Worm (Caenorhabditis elegans) whole organism, L1 larva: ENCODE data around the gene otpl-7.

Experiments
- C04F5.9 ChIP-seq: sonication (generic microtip); optimal IDR thresholded peaks from 2 replicates; lab custom pipeline; 2016; ENCODE audit warnings: missing genetic modification characterization, missing compliant biosample characterization
- C16A3.4 ChIP-seq: fragments of 150-350 bp; optimal IDR thresholded peaks from 2 replicates; lab custom pipeline; 2014; ENCODE audit warnings: missing biosample characterization, missing genetic modification characterization
- C34B4.2 ChIP-seq: sonication (generic microtip); optimal IDR thresholded peaks from 2 replicates; lab custom pipeline; 2017; ENCODE audit warnings: mild to moderate bottlenecking, missing genetic modification characterization, missing compliant biosample characterization
- F16B12.6 ChIP-seq: fragments of 150-350 bp; optimal IDR thresholded peaks from 2 replicates; lab custom pipeline; 2014; ENCODE audit warnings: missing biosample characterization, missing genetic modification characterization
- Y116A8C.19 ChIP-seq: sonication (generic microtip); optimal IDR thresholded peaks from 2 replicates; lab custom pipeline; 2016; ENCODE audit warnings: missing compliant biosample characterization, missing genetic modification characterization, borderline replicate concordance
- aly-2 ChIP-seq: fragments of 150-350 bp; optimal IDR thresholded peaks from 2 replicates; lab custom pipeline; 2014; ENCODE audit warnings: missing biosample characterization, missing genetic modification characterization
- blmp-1 ChIP-seq: fragments of 150-350 bp; optimal IDR thresholded peaks from 2 replicates; lab custom pipeline; 2014; ENCODE audit warnings: missing biosample characterization, missing genetic modification characterization
- ceh-8 ChIP-seq: fragments of 200-800 bp; sonication (Bioruptor generic); optimal IDR thresholded peaks from 2 replicates; lab custom pipeline; 2018; ENCODE audit warnings: mild to moderate bottlenecking, missing genetic modification characterization, moderate library complexity, missing compliant biosample characterization
- ceh-88 ChIP-seq: fragments of 200-800 bp; sonication (Bioruptor generic); IDR thresholded peaks from 2 replicates; pipeline ENCODE4 v1.3.6; 2022; ENCODE audit warnings: missing genetic modification characterization, missing compliant biosample characterization
- ceh-90 ChIP-seq: sonication (generic microtip); optimal IDR thresholded peaks from 2 replicates; lab custom pipeline; 2016; ENCODE audit warnings: missing genetic modification characterization, missing compliant biosample characterization
- ces-1 ChIP-seq: fragments of 150-350 bp; optimal IDR thresholded peaks from 2 replicates; lab custom pipeline; 2014; ENCODE audit warnings: missing biosample characterization, missing genetic modification reagents, missing genetic modification characterization
- dpl-1 ChIP-seq, 3 experiments: fragments of 150-350 bp in 2 of 3; sonication (generic microtip) in 1 of 3; optimal IDR thresholded peaks; 2 replicates each; lab custom pipeline; 2014 to 2017; ENCODE audit warnings: missing biosample characterization in 3 of 3, missing genetic modification characterization in 3 of 3, missing genetic modification reagents in 3 of 3
- dsc-1 ChIP-seq: sonication (generic microtip); optimal IDR thresholded peaks from 2 replicates; lab custom pipeline; 2016; ENCODE audit warnings: mild to moderate bottlenecking, missing genetic modification characterization, missing compliant biosample characterization
- efl-1 ChIP-seq, 4 experiments: fragments of 150-350 bp; optimal IDR thresholded peaks in 3 of 4; peaks in 1 of 4; 1 replicate in 1 of 4; 2 replicates in 3 of 4; lab custom pipeline; 2014; ENCODE audit warnings: missing biosample characterization in 2 of 4, missing genetic modification characterization in 2 of 4, missing genetic modification reagents in 2 of 4
- egl-13 ChIP-seq: sonication (generic microtip); optimal IDR thresholded peaks from 2 replicates; lab custom pipeline; 2016; ENCODE audit warnings: missing genotype, missing genetic modification reagents, missing genetic modification characterization, missing compliant biosample characterization
- egl-27 ChIP-seq, 2 experiments: fragments of 150-350 bp in 1 of 2; sonication (generic microtip); optimal IDR thresholded peaks; 3 replicates each; lab custom pipeline; 2017 to 2018; ENCODE audit warnings: missing biosample characterization in 2 of 2, missing genetic modification characterization in 2 of 2, missing genetic modification reagents in 2 of 2
- elt-2 ChIP-seq: sonication (generic microtip); optimal IDR thresholded peaks from 2 replicates; lab custom pipeline; 2016; ENCODE audit warnings: missing genetic modification characterization, mild to moderate bottlenecking, inconsistent platforms, missing compliant biosample characterization, missing genetic modification reagents
- ets-5 ChIP-seq: fragments of 200-800 bp; sonication (Bioruptor generic); IDR thresholded peaks from 2 replicates; pipeline ENCODE4 v1.3.6; 2022; ENCODE audit warnings: missing genetic modification characterization, missing compliant biosample characterization
- fkh-4 ChIP-seq: sonication (generic microtip); optimal IDR thresholded peaks from 2 replicates; lab custom pipeline; 2016; ENCODE audit warnings: missing compliant biosample characterization, missing genetic modification characterization, borderline replicate concordance
- fos-1 ChIP-seq: fragments of 150-350 bp; optimal IDR thresholded peaks from 2 replicates; lab custom pipeline; 2014; ENCODE audit warnings: missing biosample characterization, missing genetic modification characterization
- grh-1 ChIP-seq: fragments of 200-800 bp; sonication (Bioruptor generic); IDR thresholded peaks from 2 replicates; pipeline ENCODE4 v1.3.6; 2022; ENCODE audit warnings: missing genetic modification reagents, missing genetic modification characterization, missing compliant biosample characterization
- hlh-17 ChIP-seq: fragments of 200-800 bp; sonication (Bioruptor generic); optimal IDR thresholded peaks from 2 replicates; lab custom pipeline; 2018; ENCODE audit warnings: missing genetic modification characterization, mild to moderate bottlenecking, missing compliant biosample characterization, moderate library complexity, borderline replicate concordance
- hlh-4 ChIP-seq: sonication (generic microtip); optimal IDR thresholded peaks from 2 replicates; lab custom pipeline; 2016; ENCODE audit warnings: mild to moderate bottlenecking, missing genetic modification characterization, missing compliant biosample characterization
- hpl-2 ChIP-seq: fragments of 150-350 bp; optimal IDR thresholded peaks from 2 replicates; lab custom pipeline; 2014; ENCODE audit warnings: missing biosample characterization, missing genetic modification reagents, missing genetic modification characterization
- irx-1 ChIP-seq: sonication (generic microtip); optimal IDR thresholded peaks from 2 replicates; lab custom pipeline; 2016; ENCODE audit warnings: missing genetic modification characterization, missing compliant biosample characterization
- isw-1 ChIP-seq: fragments of 200-800 bp; sonication (Bioruptor generic); IDR thresholded peaks from 2 replicates; pipeline ENCODE4 v1.3.6; 2022; ENCODE audit warnings: missing genetic modification characterization, missing compliant biosample characterization
- lir-3 ChIP-seq: sonication (generic microtip); optimal IDR thresholded peaks from 2 replicates; lab custom pipeline; 2016; ENCODE audit warnings: mild to moderate bottlenecking, missing genetic modification characterization, moderate library complexity, missing compliant biosample characterization; ENCODE audit not compliant: poor library complexity
- mdl-1 ChIP-seq, 2 experiments: fragments of 150-350 bp; optimal IDR thresholded peaks; 2 replicates each; lab custom pipeline; 2014 to 2017; ENCODE audit warnings: missing biosample characterization in 2 of 2, missing genetic modification characterization in 2 of 2, inconsistent platforms in 1 of 2
- nhr-11 ChIP-seq: fragments of 150-350 bp; optimal IDR thresholded peaks from 2 replicates; lab custom pipeline; 2014; ENCODE audit warnings: missing biosample characterization, missing genetic modification characterization
- nhr-19 ChIP-seq: fragments of 200-800 bp; sonication (Bioruptor generic); conservative IDR thresholded peaks from 2 replicates; pipeline ENCODE4 v1.3.6; 2022; ENCODE audit warnings: missing genetic modification characterization, missing compliant biosample characterization
- nhr-20 ChIP-seq: sonication (generic microtip); optimal IDR thresholded peaks from 2 replicates; lab custom pipeline; 2016; ENCODE audit warnings: mild to moderate bottlenecking, missing genetic modification characterization, missing compliant biosample characterization
- nhr-237 ChIP-seq: fragments of 150-350 bp; optimal IDR thresholded peaks from 2 replicates; lab custom pipeline; 2014; ENCODE audit warnings: missing biosample characterization, missing genetic modification characterization
- nhr-47 ChIP-seq: sonication (generic microtip); optimal IDR thresholded peaks from 2 replicates; lab custom pipeline; 2016; ENCODE audit warnings: mild to moderate bottlenecking, missing genetic modification characterization, moderate library complexity, missing compliant biosample characterization
- nhr-71 ChIP-seq: sonication (generic microtip); optimal IDR thresholded peaks from 2 replicates; lab custom pipeline; 2016; ENCODE audit warnings: mild to moderate bottlenecking, missing genetic modification characterization, moderate library complexity, missing compliant biosample characterization
- nhr-77 ChIP-seq: fragments of 150-350 bp; optimal IDR thresholded peaks from 2 replicates; lab custom pipeline; 2014; ENCODE audit warnings: missing biosample characterization, missing genetic modification characterization
- nhr-84 ChIP-seq: sonication (generic microtip); optimal IDR thresholded peaks from 2 replicates; lab custom pipeline; 2017; ENCODE audit warnings: missing biosample characterization, missing genetic modification characterization
- nhr-90 ChIP-seq: sonication (generic microtip); optimal IDR thresholded peaks from 2 replicates; lab custom pipeline; 2016; ENCODE audit warnings: mild to moderate bottlenecking, missing genetic modification characterization, missing compliant biosample characterization; ENCODE audit not compliant: poor library complexity
- pax-3 ChIP-seq: fragments of 200-800 bp; sonication (Bioruptor generic); optimal IDR thresholded peaks from 2 replicates; lab custom pipeline; 2018; ENCODE audit warnings: mild to moderate bottlenecking, missing genetic modification characterization, moderate library complexity, missing compliant biosample characterization
- skn-1 ChIP-seq: fragments of 150-350 bp; optimal IDR thresholded peaks from 2 replicates; lab custom pipeline; 2014; ENCODE audit warnings: missing biosample characterization, missing genetic modification characterization
- snpc-4 ChIP-seq: fragments of 150-350 bp; optimal IDR thresholded peaks from 2 replicates; lab custom pipeline; 2014; ENCODE audit warnings: missing biosample characterization, missing genetic modification characterization
- sptf-1 ChIP-seq: fragments of 150-350 bp; optimal IDR thresholded peaks from 2 replicates; lab custom pipeline; 2014; ENCODE audit warnings: missing biosample characterization, missing genetic modification characterization
- tbx-2 ChIP-seq: sonication (generic microtip); optimal IDR thresholded peaks from 2 replicates; lab custom pipeline; 2016; ENCODE audit warnings: missing genetic modification characterization, missing compliant biosample characterization
- tlp-1 ChIP-seq: fragments of 150-350 bp; optimal IDR thresholded peaks from 2 replicates; lab custom pipeline; 2014; ENCODE audit warnings: missing biosample characterization, missing genetic modification characterization
- unc-130 ChIP-seq: fragments of 150-350 bp; optimal IDR thresholded peaks from 2 replicates; lab custom pipeline; 2017; ENCODE audit warnings: missing biosample characterization, missing genetic modification characterization, inconsistent platforms
- unc-30 ChIP-seq: sonication (generic microtip); optimal IDR thresholded peaks from 2 replicates; lab custom pipeline; 2017; ENCODE audit warnings: missing biosample characterization, missing genetic modification characterization
- unc-62 ChIP-seq: fragments of 150-350 bp; optimal IDR thresholded peaks from 2 replicates; lab custom pipeline; 2014; ENCODE audit warnings: missing biosample characterization, missing genetic modification reagents, missing genetic modification characterization
- vab-15 ChIP-seq: sonication (generic microtip); optimal IDR thresholded peaks from 2 replicates; lab custom pipeline; 2017; ENCODE audit warnings: missing genotype, mild to moderate bottlenecking, missing genetic modification characterization, missing compliant biosample characterization
- zag-1 ChIP-seq: fragments of 150-350 bp; optimal IDR thresholded peaks from 2 replicates; lab custom pipeline; 2014; ENCODE audit warnings: missing biosample characterization, missing genetic modification characterization
- zip-4 ChIP-seq: fragments of 200-800 bp; sonication (Bioruptor generic); optimal IDR thresholded peaks from 2 replicates; lab custom pipeline; 2018; ENCODE audit warnings: mild to moderate bottlenecking, missing genetic modification characterization, moderate library complexity, missing compliant biosample characterization
- ztf-4 ChIP-seq: fragments of 150-350 bp; optimal IDR thresholded peaks from 2 replicates; lab custom pipeline; 2014; ENCODE audit warnings: missing biosample characterization, missing genetic modification characterization

Gene otpl-7

ce11 chrV:8569172-8569571 lies 47.9 kb downstream of the otpl-7 start:
- TF ChIP-seq ceh-88 (GFP tag; lab: Robert Waterston, UW) (no peak), grh-1 (GFP tag; lab: Robert Waterston, UW) (no peak), efl-1 (optimal IDR thresholded peaks at IDR 0.05; lab: Kevin White, UChicago) (no peak), efl-1 (GFP tag; optimal IDR thresholded peaks at IDR 0.05 in 1 of 2; lab: Kevin White, UChicago) (peak in 1 of 2 experiments; percentile 76)

- peak; percentile 61 to 75 (median 71) for TF ChIP-seq dpl-1 (GFP tag; optimal IDR thresholded peaks at IDR 0.05; lab: Kevin White, UChicago)
- TF ChIP-seq snpc-4 (tag; lab: Kevin White, UChicago), result peak; percentile 75
- peak; percentile 10 for TF ChIP-seq C16A3.4 (tag; lab: Kevin White, UChicago)
- peak; percentile 89 for TF ChIP-seq nhr-47 (tag; lab: Kevin White, UChicago)
- TF ChIP-seq elt-2, result peak; percentile 12
- TF ChIP-seq nhr-11 (tag; lab: Kevin White, UChicago), result peak; percentile 20
- TF ChIP-seq ets-5 (GFP tag; lab: Robert Waterston, UW), result no peak
- no peak for TF ChIP-seq ceh-90 (tag; lab: Kevin White, UChicago)
- TF ChIP-seq C34B4.2 (tag; lab: Kevin White, UChicago), result no peak
- TF ChIP-seq isw-1 (GFP tag; lab: Robert Waterston, UW), result peak; percentile 66
- peak; percentile 81 for TF ChIP-seq tbx-2 (tag; lab: Kevin White, UChicago)
- TF ChIP-seq F16B12.6, result peak; percentile 3
- TF ChIP-seq C04F5.9, result no peak
- TF ChIP-seq tlp-1, result no peak
- no peak for TF ChIP-seq hlh-17 (GFP tag; lab: Kevin White, UChicago)
- no peak for TF ChIP-seq nhr-84
- no peak for TF ChIP-seq pax-3 (tag; lab: Kevin White, UChicago)
- no peak for TF ChIP-seq unc-62 (GFP tag; lab: Kevin White, UChicago)
- TF ChIP-seq mdl-1 (tag; optimal IDR thresholded peaks at IDR 0.05; lab: Kevin White, UChicago), result peak in 1 of 2 experiments; percentile 37
- TF ChIP-seq dsc-1 (tag; lab: Kevin White, UChicago), result peak; percentile 82
- peak; percentile 52 for TF ChIP-seq skn-1 (tag; lab: Kevin White, UChicago)
- TF ChIP-seq ces-1 (GFP tag; lab: Kevin White, UChicago), result no peak
- TF ChIP-seq aly-2 (tag; lab: Kevin White, UChicago), result peak; percentile 56
- TF ChIP-seq blmp-1 (tag; lab: Kevin White, UChicago), result no peak
- no peak for TF ChIP-seq Y116A8C.19 (tag; lab: Kevin White, UChicago)
- TF ChIP-seq nhr-77 (tag; lab: Kevin White, UChicago), result no peak
- TF ChIP-seq hlh-4, result no peak
- no peak for TF ChIP-seq unc-30 (tag; lab: Kevin White, UChicago)
- peak; percentile 47 for TF ChIP-seq lir-3
- no peak for TF ChIP-seq fkh-4 (tag; lab: Kevin White, UChicago)
- no peak for TF ChIP-seq vab-15 (tag; lab: Kevin White, UChicago)
- TF ChIP-seq nhr-19 (GFP tag; lab: Robert Waterston, UW), result peak; percentile 82
- TF ChIP-seq fos-1 (tag; lab: Kevin White, UChicago), result peak; percentile 7
- TF ChIP-seq ztf-4 (tag; lab: Kevin White, UChicago), result peak; percentile 12
- TF ChIP-seq zag-1 (tag; lab: Kevin White, UChicago), result no peak
- TF ChIP-seq irx-1, result peak; percentile 80
- TF ChIP-seq unc-130 (tag; lab: Kevin White, UChicago), result peak; percentile 12
- peak; percentile 44 for TF ChIP-seq zip-4 (GFP tag; lab: Kevin White, UChicago)
- TF ChIP-seq nhr-20 (tag; lab: Kevin White, UChicago), result peak; percentile 77
- TF ChIP-seq ceh-8 (GFP tag; lab: Kevin White, UChicago), result peak; percentile 37
- TF ChIP-seq egl-13 (tag; lab: Kevin White, UChicago), result peak; percentile 29
- TF ChIP-seq nhr-237 (tag; lab: Kevin White, UChicago), result no peak
- TF ChIP-seq hpl-2 (GFP tag; lab: Kevin White, UChicago), result peak; percentile 44
- no peak for TF ChIP-seq sptf-1
- peak; percentile 79 for TF ChIP-seq nhr-90 (tag; lab: Kevin White, UChicago)
- TF ChIP-seq egl-27 (tag; optimal IDR thresholded peaks at IDR 0.05; lab: Kevin White, UChicago), result no peak
- peak; percentile 86 for TF ChIP-seq nhr-71
Observed at ce11 chrV:8569841-8570361, 48.6 kb downstream of the otpl-7 start, which contains the start of the genes F25G6.9 and symk-1. Gene F25G6.9, minus strand, starts transcription at chrV:8570000. Gene symk-1, plus strand, starts transcription at chrV:8570311.
